Fruit fly (Drosophila melanogaster) whole organism, embryonic: ENCODE data around the gene ana1.
A peak's percentile ranks its signal among the peaks of the same experiment; 100 is the strongest.

ENCODE experiments used
- Aef1 ChIP-seq: fragments of 200-800 bp; sonication (Bioruptor generic); IDR thresholded peaks from 3 replicates; pipeline ENCODE4 v1.3.6; 2022; ENCODE audit warnings: missing biosample characterization, missing genetic modification characterization
- Asciz ChIP-seq: fragments of 200-800 bp; sonication (Bioruptor generic); optimal IDR thresholded peaks from 2 replicates; lab custom pipeline; 2017; ENCODE audit warnings: missing biosample characterization, mild to moderate bottlenecking, missing genetic modification characterization, missing genetic modification reagents
- Atf-2 ChIP-seq: fragments of 200-800 bp; sonication (Bioruptor generic); optimal IDR thresholded peaks from 2 replicates; lab custom pipeline; 2016; ENCODE audit warnings: missing biosample characterization, missing genetic modification characterization
- Bteb2 ChIP-seq: fragments of 200-800 bp; sonication (Bioruptor generic); optimal IDR thresholded peaks from 2 replicates; lab custom pipeline; 2016; ENCODE audit warnings: missing biosample characterization, missing genetic modification characterization
- CG10321 ChIP-seq: fragments of 200-800 bp; sonication (Bioruptor generic); IDR thresholded peaks from 2 replicates; pipeline ENCODE4 v1.3.6; 2022; ENCODE audit warnings: missing biosample characterization, missing genetic modification characterization
- CG13424 ChIP-seq: fragments of 200-800 bp; sonication (Bioruptor generic); optimal IDR thresholded peaks from 2 replicates; lab custom pipeline; 2019; ENCODE audit warnings: missing biosample characterization, mild to moderate bottlenecking, missing genetic modification characterization, moderate library complexity
- CG13624 ChIP-seq: fragments of 200-800 bp; sonication (Bioruptor generic); optimal IDR thresholded peaks from 2 replicates; lab custom pipeline; 2016; ENCODE audit warnings: missing biosample characterization, missing genetic modification characterization
- CG17359 ChIP-seq: fragments of 200-800 bp; sonication (Bioruptor generic); optimal IDR thresholded peaks from 3 replicates; lab custom pipeline; 2018; ENCODE audit warnings: missing biosample characterization, mild to moderate bottlenecking, missing genetic modification characterization, moderate library complexity
- CG2129 ChIP-seq: fragments of 200-800 bp; sonication (Bioruptor generic); IDR thresholded peaks from 2 replicates; pipeline ENCODE4 v1.3.6; 2022; ENCODE audit warnings: missing biosample characterization, missing genetic modification characterization; ENCODE audit not compliant: partially characterized antibody
- CG30020 ChIP-seq: fragments of 200-800 bp; optimal IDR thresholded peaks from 2 replicates; lab custom pipeline; 2019; ENCODE audit warnings: missing biosample characterization, mild to moderate bottlenecking, missing genetic modification characterization, moderate library complexity
- CG30431 ChIP-seq: fragments of 200-800 bp; sonication (Bioruptor generic); optimal IDR thresholded peaks from 2 replicates; lab custom pipeline; 2017; ENCODE audit warnings: missing biosample characterization, missing genetic modification characterization
- CG42726 ChIP-seq: fragments of 200-800 bp; sonication (Bioruptor generic); IDR thresholded peaks from 2 replicates; pipeline ENCODE4 v1.3.6; 2022; ENCODE audit warnings: missing biosample characterization, missing genetic modification characterization; ENCODE audit not compliant: partially characterized antibody
- CG7963 ChIP-seq: fragments of 200-800 bp; sonication (Bioruptor generic); IDR thresholded peaks from 3 replicates; pipeline ENCODE4 v1.3.6; 2022; ENCODE audit warnings: missing biosample characterization, missing genetic modification characterization; ENCODE audit not compliant: partially characterized antibody
- CG8924 ChIP-seq: fragments of 200-800 bp; optimal IDR thresholded peaks from 3 replicates; lab custom pipeline; 2019; ENCODE audit warnings: missing biosample characterization, mild to moderate bottlenecking, missing genetic modification characterization, moderate library complexity
- CG9437 ChIP-seq: fragments of 200-800 bp; sonication (Bioruptor generic); optimal IDR thresholded peaks from 2 replicates; lab custom pipeline; 2018; ENCODE audit warnings: missing biosample characterization, mild to moderate bottlenecking, missing genetic modification characterization
- D19A ChIP-seq: fragments of 200-800 bp; optimal IDR thresholded peaks from 3 replicates; lab custom pipeline; 2019; ENCODE audit warnings: missing biosample characterization, mild to moderate bottlenecking, missing genetic modification characterization, moderate library complexity
- Ets65A ChIP-seq: fragments of 200-800 bp; sonication (Bioruptor generic); peaks from one replicate; lab custom pipeline; 2016; ENCODE audit warnings: missing biosample characterization, missing genetic modification characterization
- HLHmδ ChIP-seq: fragments of 200-800 bp; sonication (Bioruptor generic); optimal IDR thresholded peaks from 2 replicates; lab custom pipeline; 2018; ENCODE audit warnings: missing biosample characterization, mild to moderate bottlenecking, missing genetic modification characterization, moderate library complexity
- Lim3 ChIP-seq: fragments of 200-800 bp; sonication (Bioruptor generic); IDR thresholded peaks from 2 replicates; pipeline ENCODE4 v1.3.6; 2022; ENCODE audit warnings: missing biosample characterization, missing genetic modification characterization
- Optix ChIP-seq: fragments of 200-800 bp; sonication (Bioruptor generic); IDR thresholded peaks from 3 replicates; pipeline ENCODE4 v1.3.6; 2022; ENCODE audit warnings: missing biosample characterization, missing genetic modification characterization
- Side ChIP-seq: fragments of 200-800 bp; sonication (Bioruptor generic); optimal IDR thresholded peaks from 2 replicates; lab custom pipeline; 2016; ENCODE audit warnings: missing biosample characterization, missing genetic modification characterization
- Xrp1 ChIP-seq: fragments of 200-800 bp; sonication (Bioruptor generic); IDR thresholded peaks from 2 replicates; pipeline ENCODE4 v1.3.6; 2022; ENCODE audit warnings: missing biosample characterization, missing genetic modification characterization
- ab ChIP-seq: fragments of 200-800 bp; sonication (Bioruptor generic); optimal IDR thresholded peaks from 2 replicates; lab custom pipeline; 2016; ENCODE audit warnings: missing biosample characterization, missing genetic modification characterization
- ase ChIP-seq: fragments of 200-800 bp; sonication (Bioruptor generic); IDR thresholded peaks from 3 replicates; pipeline ENCODE4 v1.3.6; 2022; ENCODE audit warnings: missing biosample characterization, missing genetic modification characterization
- chinmo ChIP-seq: fragments of 200-800 bp; sonication (Bioruptor generic); IDR thresholded peaks from 4 replicates; pipeline ENCODE4 v1.3.6; 2022; ENCODE audit warnings: missing biosample characterization, missing genetic modification characterization; ENCODE audit not compliant: partially characterized antibody
- chn ChIP-seq: fragments of 200-800 bp; sonication (Bioruptor generic); optimal IDR thresholded peaks from 2 replicates; lab custom pipeline; 2016; ENCODE audit warnings: missing biosample characterization, missing genetic modification characterization
- ci ChIP-seq: fragments of 200-800 bp; sonication (Bioruptor generic); IDR thresholded peaks from 3 replicates; pipeline ENCODE4 v1.3.6; 2022; ENCODE audit warnings: missing biosample characterization, missing genetic modification characterization
- dm ChIP-seq: fragments of 200-800 bp; sonication (Bioruptor generic); optimal IDR thresholded peaks from 3 replicates; lab custom pipeline; 2016; ENCODE audit warnings: missing biosample characterization, missing genetic modification characterization
- dmrt11E ChIP-seq: fragments of 200-800 bp; sonication (Bioruptor generic); optimal IDR thresholded peaks from 3 replicates; lab custom pipeline; 2018; ENCODE audit warnings: missing biosample characterization, mild to moderate bottlenecking, missing genetic modification characterization, moderate library complexity
- dpn ChIP-seq, 2 experiments: fragments of 200-800 bp; sonication (Bioruptor generic); optimal IDR thresholded peaks; 3 replicates each; lab custom pipeline; 2016; ENCODE audit warnings: missing biosample characterization in 2 of 2, missing genetic modification characterization in 2 of 2
- dysf ChIP-seq: fragments of 200-800 bp; sonication (Bioruptor generic); IDR thresholded peaks from 3 replicates; pipeline ENCODE4 v1.3.6; 2022; ENCODE audit warnings: missing biosample characterization, missing genetic modification characterization
- ems ChIP-seq: fragments of 200-800 bp; sonication (Bioruptor generic); optimal IDR thresholded peaks from 3 replicates; lab custom pipeline; 2016; ENCODE audit warnings: missing biosample characterization, missing genetic modification characterization
- gfzf ChIP-seq: fragments of 200-800 bp; sonication (Bioruptor generic); optimal IDR thresholded peaks from 2 replicates; lab custom pipeline; 2016; ENCODE audit warnings: missing biosample characterization, mild to moderate bottlenecking, missing genetic modification characterization, moderate library complexity
- hkb ChIP-seq, 2 experiments: fragments of 200-800 bp in 1 of 2; fragments of >200 bp in 1 of 2; sonication (Bioruptor generic) in 1 of 2; IDR thresholded peaks in 1 of 2; optimal IDR thresholded peaks in 1 of 2; 2 replicates each; pipeline versions ENCODE4 v1.3.6 to Lab custom; 2017 to 2022; ENCODE audit warnings: missing biosample characterization in 1 of 2, missing genetic modification characterization in 1 of 2
- lbe ChIP-seq: fragments of 200-800 bp; sonication (Bioruptor generic); optimal IDR thresholded peaks from 2 replicates; lab custom pipeline; 2016; ENCODE audit warnings: missing biosample characterization, mild to moderate bottlenecking, missing genetic modification characterization
- mld ChIP-seq: fragments of 200-800 bp; sonication (Bioruptor generic); IDR thresholded peaks from 3 replicates; pipeline ENCODE4 v1.3.6; 2022; ENCODE audit warnings: missing biosample characterization, missing genetic modification characterization; ENCODE audit not compliant: partially characterized antibody
- nau ChIP-seq: fragments of 200-800 bp; sonication (Bioruptor generic); optimal IDR thresholded peaks from 3 replicates; lab custom pipeline; 2017; ENCODE audit warnings: missing biosample characterization, mild to moderate bottlenecking, missing genetic modification characterization, missing genetic modification reagents
- nom ChIP-seq: fragments of 200-800 bp; sonication (Bioruptor generic); optimal IDR thresholded peaks from 2 replicates; lab custom pipeline; 2017; ENCODE audit warnings: missing biosample characterization, missing genetic modification characterization, mild to moderate bottlenecking, moderate library complexity, missing genetic modification reagents
- pfk ChIP-seq: fragments of 200-800 bp; sonication (Bioruptor generic); optimal IDR thresholded peaks from 2 replicates; lab custom pipeline; 2018; ENCODE audit warnings: missing biosample characterization, mild to moderate bottlenecking, missing genetic modification characterization, moderate library complexity
- pzg ChIP-seq: fragments of 200-800 bp; sonication (Bioruptor generic); optimal IDR thresholded peaks from 3 replicates; lab custom pipeline; 2018; ENCODE audit warnings: missing biosample characterization, mild to moderate bottlenecking, missing genetic modification characterization, moderate library complexity
- row ChIP-seq: fragments of 200-800 bp; sonication (Bioruptor generic); IDR thresholded peaks from 3 replicates; pipeline ENCODE4 v1.3.6; 2022; ENCODE audit warnings: missing biosample characterization, missing genetic modification characterization
- sd ChIP-seq: fragments of 200-800 bp; sonication (Bioruptor generic); optimal IDR thresholded peaks from 3 replicates; lab custom pipeline; 2018; ENCODE audit warnings: missing biosample characterization, mild to moderate bottlenecking, missing genetic modification characterization, moderate library complexity
- shn ChIP-seq: fragments of 200-800 bp; sonication (Bioruptor generic); optimal IDR thresholded peaks from 3 replicates; lab custom pipeline; 2016; ENCODE audit warnings: missing biosample characterization, missing genetic modification characterization
- sima ChIP-seq: fragments of 200-800 bp; sonication (Bioruptor generic); optimal IDR thresholded peaks from 2 replicates; lab custom pipeline; 2016; ENCODE audit warnings: missing biosample characterization, missing genetic modification characterization
- stc ChIP-seq: fragments of 200-800 bp; sonication (Bioruptor generic); IDR thresholded peaks from 2 replicates; pipeline ENCODE4 v1.3.6; 2022; ENCODE audit warnings: missing biosample characterization, missing genetic modification characterization
- tgo ChIP-seq: fragments of 200-800 bp; sonication (Bioruptor generic); IDR thresholded peaks from 3 replicates; pipeline ENCODE4 v1.3.6; 2022; ENCODE audit warnings: missing biosample characterization, missing genetic modification characterization
- tin ChIP-seq: fragments of 200-800 bp; sonication (Bioruptor generic); optimal IDR thresholded peaks from 3 replicates; lab custom pipeline; 2016; ENCODE audit warnings: missing biosample characterization, missing genetic modification characterization
- wdn ChIP-seq: fragments of 200-800 bp; sonication (Bioruptor generic); IDR thresholded peaks from 2 replicates; pipeline ENCODE4 v1.3.6; 2022; ENCODE audit warnings: missing biosample characterization, missing genetic modification characterization
- zfh1 ChIP-seq: fragments of 200-800 bp; sonication (Bioruptor generic); IDR thresholded peaks from 3 replicates; pipeline ENCODE4 v1.3.6; 2022; ENCODE audit warnings: missing biosample characterization, missing genetic modification characterization

ana1 gene

DNA sequence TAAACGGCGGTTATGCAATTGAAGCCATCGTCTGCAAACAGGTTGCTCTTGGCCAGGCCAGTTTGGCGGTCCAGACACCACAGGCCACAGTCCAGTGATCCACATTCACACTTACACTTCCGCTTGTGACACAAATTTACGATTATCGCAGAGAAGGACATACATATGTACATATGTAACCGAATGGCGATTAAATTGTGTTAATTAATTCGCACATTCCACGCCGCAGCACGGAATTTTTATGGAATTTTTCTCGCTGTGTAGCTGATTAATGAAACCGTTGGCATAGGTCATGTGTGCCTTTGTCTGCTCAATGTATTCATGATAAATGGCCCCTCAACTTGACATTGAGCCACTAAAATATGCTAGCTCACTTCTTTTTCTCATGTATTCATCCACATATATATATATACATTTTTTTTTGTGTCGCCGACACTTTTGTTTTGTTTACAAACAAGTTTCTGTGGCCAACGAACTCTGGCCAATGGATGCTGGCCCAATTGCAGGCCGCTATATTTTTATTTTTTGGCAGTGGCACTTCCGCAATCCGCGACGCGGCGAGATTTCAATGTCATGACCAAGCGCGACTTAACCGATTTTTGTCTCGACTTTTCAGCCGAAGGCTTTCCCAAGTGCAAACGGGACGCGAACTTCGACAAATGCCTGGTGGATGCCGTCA lies 4.3 kb upstream of the ana1 start (continued):
- TF ChIP-seq D19A (no peak), sd (tag; lab: Kevin White, UChicago) (peak; percentile 89), chinmo (GFP tag; lab: Robert Waterston, UW) (peak; percentile 90; the same call in 3 of the 4 replicates), CG30431 (GFP tag; lab: Kevin White, UChicago) (no peak), dysf (GFP tag; lab: Robert Waterston, UW) (peak; percentile 54; the same call in 2 of the 3 replicates), tgo (GFP tag; lab: Robert Waterston, UW) (peak; percentile 47; the same call in 2 of the 3 replicates), tin (GFP tag; lab: Kevin White, UChicago) (peak; percentile 9), hkb (optimal IDR thresholded peaks at IDR 0.05; lab: Kevin White, UChicago) (no peak), hkb (GFP tag; IDR thresholded peaks at IDR 0.05; lab: Robert Waterston, UW) (peak; percentile 54; the same call in 1 of the 2 replicates), nom (GFP tag; lab: Kevin White, UChicago) (no peak), Aef1 (0 out of 3 replicates have a peak, but pooled peaks have one; percentile 22), zfh1 (GFP tag; lab: Robert Waterston, UW) (no peak), Xrp1 (peak; percentile 12; the same call in 1 of the 2 replicates), pzg (GFP tag; lab: Kevin White, UChicago) (no peak), Optix (GFP tag; lab: Robert Waterston, UW) (0 out of 3 replicates have a peak, but pooled peaks have one; percentile 40), dpn (GFP tag; optimal IDR thresholded peaks at IDR 0.05; lab: Kevin White, UChicago) (peak in 1 of 2 experiments; percentile 12), stc (peak; percentile 23; the same call in 1 of the 2 replicates), Ets65A (no peak), ase (GFP tag; lab: Robert Waterston, UW) (0 out of 3 replicates have a peak, but pooled peaks have one; percentile 23), ci (GFP tag; lab: Robert Waterston, UW) (0 out of 3 replicates have a peak, but pooled peaks have one; percentile 46), HLHmδ (GFP tag; lab: Kevin White, UChicago) (no peak), CG13424 (tag; lab: Kevin White, UChicago) (peak; percentile 12), lbe (GFP tag; lab: Kevin White, UChicago) (no peak), CG7963 (no peak)
- TF ChIP-seq, all 482 proteins: peak for 55

DNA sequence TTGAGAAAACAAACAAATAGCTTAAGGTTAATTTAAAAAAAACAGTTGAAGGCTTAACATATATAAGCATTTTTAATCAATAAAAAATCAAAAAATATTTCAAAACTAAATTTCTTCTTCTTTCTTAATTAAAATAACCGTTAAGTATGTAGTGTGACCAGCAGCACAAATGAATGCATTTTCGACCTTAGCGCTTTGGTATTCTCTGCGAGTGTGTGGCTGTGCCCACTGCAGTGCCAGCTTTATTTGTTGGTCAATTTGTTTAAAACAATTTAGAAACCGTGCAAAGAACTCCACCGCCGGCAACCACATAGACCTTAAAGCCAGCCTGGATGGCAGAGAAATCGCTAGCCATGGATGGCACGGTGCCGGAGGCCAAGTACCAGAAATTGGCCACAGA lies 2.5 kb upstream of the ana1 start, which contains the start of gene CG6607:
Gene CG6607 (plus strand): TSS at position 203 of the 400 bp plus-strand sequence.
- TF ChIP-seq sima (GFP tag; lab: Kevin White, UChicago): no peak
- no peak for TF ChIP-seq CG2129 (GFP tag; lab: Robert Waterston, UW)
- TF ChIP-seq dmrt11E (tag; lab: Kevin White, UChicago): no peak
- TF ChIP-seq CG17359 (tag; lab: Kevin White, UChicago): no peak
- no peak for TF ChIP-seq ab (GFP tag; lab: Kevin White, UChicago)
- peak; percentile 88 for TF ChIP-seq gfzf (GFP tag; lab: Kevin White, UChicago)
- TF ChIP-seq Bteb2 (GFP tag; lab: Kevin White, UChicago): no peak
- TF ChIP-seq mld: no peak
- TF ChIP-seq Lim3 (GFP tag; lab: Robert Waterston, UW): no peak
- no peak for TF ChIP-seq CG42726
- TF ChIP-seq Asciz (GFP tag; lab: Kevin White, UChicago): no peak
- TF ChIP-seq CG30020: no peak
- no peak for TF ChIP-seq pfk (GFP tag; lab: Kevin White, UChicago)
- TF ChIP-seq nau (GFP tag; lab: Kevin White, UChicago): no peak
- no peak for TF ChIP-seq dm (GFP tag; lab: Kevin White, UChicago)
- no peak for TF ChIP-seq shn (GFP tag; lab: Kevin White, UChicago)
- TF ChIP-seq Atf-2 (GFP tag; lab: Kevin White, UChicago): no peak
- TF ChIP-seq CG10321 (GFP tag; lab: Robert Waterston, UW): no peak
- TF ChIP-seq ems (GFP tag; lab: Kevin White, UChicago): no peak
- no peak; the same call in 2 of the 3 replicates for TF ChIP-seq row
- TF ChIP-seq Side (GFP tag; lab: Kevin White, UChicago): no peak
- TF ChIP-seq wdn: no peak
- TF ChIP-seq CG9437 (GFP tag; lab: Kevin White, UChicago): no peak
- TF ChIP-seq CG13624: no peak
- no peak for TF ChIP-seq chn (GFP tag; lab: Kevin White, UChicago)
- TF ChIP-seq CG8924 (tag; lab: Kevin White, UChicago): peak; percentile 66
